Fruit fly (Drosophila melanogaster) whole organism, embryonic: ENCODE data around the gene Ubi-p5E.

Source experiments
- CG11085 ChIP-seq: fragments of 200-800 bp; sonication (Bioruptor generic); IDR thresholded peaks from 2 replicates; pipeline ENCODE4 v1.3.6; 2022; ENCODE audit warnings: missing biosample characterization, missing genetic modification characterization
- ci ChIP-seq: fragments of 200-800 bp; sonication (Bioruptor generic); IDR thresholded peaks from 3 replicates; pipeline ENCODE4 v1.3.6; 2022; ENCODE audit warnings: missing biosample characterization, missing genetic modification characterization

DNA sequence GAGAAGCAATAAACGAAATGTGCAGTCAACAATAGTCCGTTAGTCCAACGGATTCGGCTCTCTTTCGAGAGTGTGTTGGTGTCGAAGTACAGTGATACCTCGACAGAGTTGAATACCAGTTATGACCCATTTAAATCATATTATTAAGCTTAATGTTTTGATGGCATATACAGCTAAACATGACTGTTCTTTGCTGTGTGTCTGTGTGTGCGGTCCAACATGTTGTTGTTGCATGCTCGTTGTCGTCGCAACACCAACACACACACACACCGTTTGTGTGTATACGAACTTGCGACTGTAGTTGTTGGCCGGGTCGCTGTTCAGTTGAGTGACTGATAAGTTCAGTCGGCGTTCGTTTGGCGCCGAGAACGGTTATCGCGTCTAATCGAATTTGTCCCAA is 29.4 kb upstream of the Ubi-p5E start, which contains the start of gene CG15894:
- no peak for TF ChIP-seq ci (GFP tag; lab: Robert Waterston, UW)
- TF ChIP-seq CG11085 = no peak
